Fruit fly (Drosophila melanogaster) whole organism, pupa: ENCODE results near the gene GCS2alpha.
A peak's percentile ranks its signal among the peaks of the same experiment; 100 is the strongest.

ENCODE experiments used
- CG10348 ChIP-seq: fragments of 200-800 bp; sonication (Bioruptor generic); IDR thresholded peaks from 2 replicates; pipeline ENCODE4 v1.3.6; 2022; ENCODE audit warnings: missing biosample characterization, missing genetic modification characterization
- CG12605 ChIP-seq: fragments of 200-800 bp; sonication (Bioruptor generic); IDR thresholded peaks from 2 replicates; pipeline ENCODE4 v1.3.6; 2022; ENCODE audit warnings: missing biosample characterization, missing genetic modification characterization
- CG13204 ChIP-seq: fragments of 200-800 bp; sonication (Bioruptor generic); optimal IDR thresholded peaks from 2 replicates; lab custom pipeline; 2018; ENCODE audit warnings: missing biosample characterization, mild to moderate bottlenecking, missing genetic modification characterization, moderate library complexity
- CG14655 ChIP-seq: fragments of 200-800 bp; sonication (Bioruptor generic); optimal IDR thresholded peaks from 3 replicates; lab custom pipeline; 2017; ENCODE audit warnings: mild to moderate bottlenecking, missing biosample characterization, missing genetic modification reagents, missing genetic modification characterization
- CG15710 ChIP-seq: fragments of 200-800 bp; sonication (Bioruptor generic); optimal IDR thresholded peaks from 2 replicates; lab custom pipeline; 2018; ENCODE audit warnings: missing biosample characterization, mild to moderate bottlenecking, missing genetic modification characterization, moderate library complexity
- CG17806 ChIP-seq: fragments of 200-800 bp; sonication (Bioruptor generic); optimal IDR thresholded peaks from 2 replicates; lab custom pipeline; 2018; ENCODE audit warnings: missing biosample characterization, mild to moderate bottlenecking, missing genetic modification characterization, moderate library complexity
- CG32121 ChIP-seq: fragments of 200-800 bp; sonication (Bioruptor generic); IDR thresholded peaks from 2 replicates; pipeline ENCODE4 v1.3.6; 2022; ENCODE audit warnings: missing biosample characterization, missing genetic modification characterization
- CG34367 ChIP-seq: fragments of 200-800 bp; sonication (Bioruptor generic); optimal IDR thresholded peaks from 2 replicates; lab custom pipeline; 2018; ENCODE audit warnings: missing biosample characterization, mild to moderate bottlenecking, missing genetic modification characterization
- CG4496 ChIP-seq: fragments of 200-800 bp; sonication (Bioruptor generic); IDR thresholded peaks from 3 replicates; pipeline ENCODE4 v1.3.6; 2022; ENCODE audit warnings: missing biosample characterization, missing genetic modification characterization
- CG8159 ChIP-seq: fragments of 200-800 bp; sonication (Bioruptor generic); optimal IDR thresholded peaks from 3 replicates; lab custom pipeline; 2018; ENCODE audit warnings: missing biosample characterization, mild to moderate bottlenecking, missing genetic modification characterization, moderate library complexity
- CG8301 ChIP-seq: fragments of 200-800 bp; sonication (Bioruptor generic); optimal IDR thresholded peaks from 2 replicates; lab custom pipeline; 2018; ENCODE audit warnings: missing biosample characterization, mild to moderate bottlenecking, missing genetic modification characterization
- CG9948 ChIP-seq: fragments of 200-800 bp; sonication (Bioruptor generic); optimal IDR thresholded peaks from 2 replicates; lab custom pipeline; 2018; ENCODE audit warnings: missing biosample characterization, mild to moderate bottlenecking, missing genetic modification characterization, moderate library complexity
- D1 ChIP-seq: fragments of 200-800 bp; sonication (Bioruptor generic); optimal IDR thresholded peaks from 2 replicates; lab custom pipeline; 2018; ENCODE audit warnings: missing biosample characterization, mild to moderate bottlenecking, missing genetic modification characterization, moderate library complexity
- EcR ChIP-seq: fragments of 200-800 bp; sonication (Bioruptor generic); optimal IDR thresholded peaks from 3 replicates; lab custom pipeline; 2019; ENCODE audit warnings: missing biosample characterization, missing genetic modification characterization, mild to moderate bottlenecking, moderate library complexity, missing genetic modification reagents
- Ets98B ChIP-seq: fragments of 200-800 bp; sonication (Bioruptor generic); IDR thresholded peaks from 2 replicates; pipeline ENCODE4 v1.3.6; 2022; ENCODE audit warnings: missing biosample characterization, missing genetic modification characterization
- Pif1A ChIP-seq: fragments of 200-800 bp; sonication (Bioruptor generic); optimal IDR thresholded peaks from 3 replicates; lab custom pipeline; 2016; ENCODE audit warnings: missing biosample characterization, missing genetic modification characterization
- Pif1B ChIP-seq: fragments of 200-800 bp; sonication (Bioruptor generic); optimal IDR thresholded peaks from 3 replicates; lab custom pipeline; 2016; ENCODE audit warnings: missing biosample characterization, missing genetic modification characterization
- Snoo ChIP-seq: fragments of 200-800 bp; sonication (Bioruptor generic); optimal IDR thresholded peaks from 3 replicates; lab custom pipeline; 2017; ENCODE audit warnings: missing biosample characterization, mild to moderate bottlenecking, missing genetic modification characterization, inconsistent platforms
- fd96Ca ChIP-seq: fragments of 200-800 bp; sonication (Bioruptor generic); IDR thresholded peaks from 3 replicates; pipeline ENCODE4 v1.3.6; 2022; ENCODE audit warnings: missing biosample characterization, missing genetic modification characterization
- gl ChIP-seq: fragments of 200-800 bp; sonication (Bioruptor generic); optimal IDR thresholded peaks from 2 replicates; lab custom pipeline; 2018; ENCODE audit warnings: missing biosample characterization, mild to moderate bottlenecking, missing genetic modification characterization
- rn ChIP-seq: fragments of 200-800 bp; sonication (Bioruptor generic); IDR thresholded peaks from 2 replicates; pipeline ENCODE4 v1.3.6; 2022; ENCODE audit warnings: missing biosample characterization, missing genetic modification characterization

GCS2alpha gene

dm6 chrX:21591990-21592389, 13.1 kb downstream of the GCS2alpha start:
- peak; percentile 44; the same call in 1 of the 2 replicates for TF ChIP-seq rn
- TF ChIP-seq CG17806 (tag; lab: Kevin White, UChicago), result peak; percentile 57
- peak; percentile 71 for TF ChIP-seq CG8159 (tag; lab: Kevin White, UChicago)
- peak; percentile 46; the same call in 2 of the 3 replicates for TF ChIP-seq CG4496 (GFP tag; lab: Robert Waterston, UW)
- no peak for TF ChIP-seq Ets98B (GFP tag; lab: Robert Waterston, UW)
- TF ChIP-seq CG10348 (GFP tag; lab: Robert Waterston, UW), result no peak
- peak; percentile 70 for TF ChIP-seq CG15710 (tag; lab: Kevin White, UChicago)
- TF ChIP-seq gl (tag; lab: Kevin White, UChicago), result peak; percentile 11
- peak; percentile 19 for TF ChIP-seq D1 (tag; lab: Kevin White, UChicago)
- no peak for TF ChIP-seq EcR (GFP tag; lab: Kevin White, UChicago)
- no peak for TF ChIP-seq CG32121 (GFP tag; lab: Robert Waterston, UW)
- peak; percentile 58 for TF ChIP-seq Pif1A (GFP tag; lab: Kevin White, UChicago)
- peak; percentile 52; the same call in 1 of the 3 replicates for TF ChIP-seq fd96Ca
- peak; percentile 28; the same call in 1 of the 2 replicates for TF ChIP-seq CG12605 (GFP tag; lab: Robert Waterston, UW)
- peak; percentile 77 for TF ChIP-seq CG14655
- peak; percentile 61 for TF ChIP-seq CG8301 (tag; lab: Kevin White, UChicago)
- TF ChIP-seq Pif1B, result peak; percentile 29
- peak; percentile 37 for TF ChIP-seq CG13204 (GFP tag; lab: Kevin White, UChicago)
- TF ChIP-seq Snoo (tag; lab: Kevin White, UChicago), result peak; percentile 17
- TF ChIP-seq CG34367, result peak; percentile 53
- TF ChIP-seq CG9948 (tag; lab: Kevin White, UChicago), result peak; percentile 71

DNA sequence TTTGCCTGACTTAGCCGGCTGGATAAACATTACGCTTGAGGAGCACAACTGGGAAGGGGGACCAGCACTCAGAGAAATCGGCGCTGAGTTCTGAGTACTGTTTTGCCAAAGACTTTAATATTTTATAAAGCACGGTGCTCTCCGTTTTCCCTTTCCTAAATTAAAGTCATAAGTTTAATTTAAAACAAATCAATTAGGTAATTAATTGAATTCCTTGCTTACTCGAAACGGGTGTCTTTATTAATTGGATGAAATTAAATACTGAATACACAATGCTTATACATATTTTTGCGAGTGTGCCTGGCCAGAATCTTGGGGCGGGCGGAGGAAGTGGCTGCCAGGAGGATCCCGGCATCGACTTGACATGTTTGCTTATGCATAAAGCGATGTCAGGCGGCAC, 15.1 kb downstream of the GCS2alpha start:
- TF ChIP-seq CG13204 (GFP tag; lab: Kevin White, UChicago) (no peak), CG10348 (GFP tag; lab: Robert Waterston, UW) (no peak), Ets98B (GFP tag; lab: Robert Waterston, UW) (no peak), CG4496 (GFP tag; lab: Robert Waterston, UW) (no peak), gl (tag; lab: Kevin White, UChicago) (no peak), EcR (GFP tag; lab: Kevin White, UChicago) (no peak), CG9948 (tag; lab: Kevin White, UChicago) (peak; percentile 20), CG8301 (tag; lab: Kevin White, UChicago) (peak; percentile 10), CG14655 (peak; percentile 46), Pif1B (no peak), CG32121 (GFP tag; lab: Robert Waterston, UW) (no peak), fd96Ca (no peak), CG34367 (no peak), CG15710 (tag; lab: Kevin White, UChicago) (peak; percentile 24), CG8159 (tag; lab: Kevin White, UChicago) (peak; percentile 61), CG17806 (tag; lab: Kevin White, UChicago) (peak; percentile 49), D1 (tag; lab: Kevin White, UChicago) (no peak), Pif1A (GFP tag; lab: Kevin White, UChicago) (peak; percentile 5), CG12605 (GFP tag; lab: Robert Waterston, UW) (no peak), rn (no peak), Snoo (tag; lab: Kevin White, UChicago) (no peak)

- TF ChIP-seq EcR (GFP tag; lab: Kevin White, UChicago) (no peak), rn (no peak), CG4496 (GFP tag; lab: Robert Waterston, UW) (no peak), Pif1B (no peak), CG12605 (GFP tag; lab: Robert Waterston, UW) (no peak), CG32121 (GFP tag; lab: Robert Waterston, UW) (no peak), fd96Ca (no peak), Snoo (tag; lab: Kevin White, UChicago) (no peak), CG10348 (GFP tag; lab: Robert Waterston, UW) (no peak), Pif1A (GFP tag; lab: Kevin White, UChicago) (no peak), CG8301 (tag; lab: Kevin White, UChicago) (no peak), CG8159 (tag; lab: Kevin White, UChicago) (no peak), CG14655 (no peak), CG13204 (GFP tag; lab: Kevin White, UChicago) (no peak)
These were observed 17.1 kb downstream of the GCS2alpha start for dm6 chrX:21588000-21588399.

- TF ChIP-seq CG14655, result no peak
- no peak for TF ChIP-seq CG34367
- TF ChIP-seq rn, result no peak
- TF ChIP-seq fd96Ca, result no peak
- no peak for TF ChIP-seq CG32121 (GFP tag; lab: Robert Waterston, UW)
- TF ChIP-seq CG8301 (tag; lab: Kevin White, UChicago), result no peak
- no peak for TF ChIP-seq CG8159 (tag; lab: Kevin White, UChicago)
- no peak for TF ChIP-seq CG17806 (tag; lab: Kevin White, UChicago)
- no peak for TF ChIP-seq Pif1B
- TF ChIP-seq CG12605 (GFP tag; lab: Robert Waterston, UW), result no peak
- TF ChIP-seq Pif1A (GFP tag; lab: Kevin White, UChicago), result no peak
- no peak for TF ChIP-seq CG4496 (GFP tag; lab: Robert Waterston, UW)
- TF ChIP-seq CG9948 (tag; lab: Kevin White, UChicago), result no peak
- no peak for TF ChIP-seq Snoo (tag; lab: Kevin White, UChicago)
- no peak for TF ChIP-seq CG15710 (tag; lab: Kevin White, UChicago)
- no peak for TF ChIP-seq EcR (GFP tag; lab: Kevin White, UChicago)
These were observed 37.3 kb downstream of the GCS2alpha start for dm6 chrX:21567793-21568192.

DNA sequence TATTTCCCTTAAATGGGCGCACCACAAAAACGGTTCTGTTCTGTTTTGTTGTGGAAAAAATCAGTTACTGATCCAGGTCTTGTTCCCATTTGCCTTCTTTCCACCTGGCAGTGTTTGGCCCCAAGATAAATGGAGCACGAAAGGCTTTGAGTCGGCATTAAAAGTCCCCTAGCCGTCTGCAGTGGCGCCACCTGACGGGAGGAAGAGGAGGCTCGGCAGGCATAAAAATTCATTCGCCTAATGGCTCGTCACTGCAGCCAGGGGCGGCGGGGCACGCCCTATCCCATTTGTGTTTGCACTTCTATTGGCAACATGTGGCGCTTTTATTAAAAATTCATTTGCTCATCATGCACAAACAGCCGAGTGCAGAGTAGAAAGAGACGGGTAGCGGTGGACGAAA, 39.5 kb downstream of the GCS2alpha start:
- TF ChIP-seq Pif1B (no peak), fd96Ca (no peak), Pif1A (GFP tag; lab: Kevin White, UChicago) (no peak), CG4496 (GFP tag; lab: Robert Waterston, UW) (no peak), CG13204 (GFP tag; lab: Kevin White, UChicago) (no peak), CG34367 (no peak), CG8301 (tag; lab: Kevin White, UChicago) (no peak), CG17806 (tag; lab: Kevin White, UChicago) (no peak), CG10348 (GFP tag; lab: Robert Waterston, UW) (no peak), gl (tag; lab: Kevin White, UChicago) (no peak), CG9948 (tag; lab: Kevin White, UChicago) (no peak)
